Worm (Caenorhabditis elegans): Measurements from ENCODE around the gene ceh-51.

DNA sequence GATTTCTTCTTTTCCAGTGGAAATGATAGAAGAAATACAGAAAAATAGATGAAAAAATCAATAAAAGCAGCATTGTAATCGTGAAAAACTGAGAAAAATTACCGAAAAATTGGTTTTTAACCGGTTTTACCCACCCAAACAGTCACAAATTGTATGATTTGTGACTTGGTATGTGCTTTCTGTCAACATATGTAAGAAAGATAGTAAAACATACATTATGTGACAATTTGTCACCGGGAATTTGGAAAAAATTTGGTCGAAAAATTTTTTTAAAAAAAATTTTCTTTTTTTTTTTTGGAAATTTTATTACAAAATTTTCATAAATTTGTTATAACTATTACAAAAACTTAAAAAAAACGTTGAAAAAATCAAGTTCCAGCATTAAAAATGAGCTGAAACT is 36.8 kb upstream of the ceh-51 start, which contains the start of gene cyp-33D3:
- TF ChIP-seq ets-7 (tag; optimal IDR thresholded peaks at IDR 0.05) (no peak), hnd-1 (tag; optimal IDR thresholded peaks at IDR 0.05) (no peak), B0310.2 (tag; optimal IDR thresholded peaks at IDR 0.05) (no peak), ama-1 (optimal IDR thresholded peaks at IDR 0.05) (no peak), ceh-13 (GFP tag; optimal IDR thresholded peaks at IDR 0.05) (no peak)

All from whole organism, early embryonic.